Worm (Caenorhabditis elegans): ENCODE data around the gene Y69E1A.1.

- TF ChIP-seq egl-27 (tag; optimal IDR thresholded peaks at IDR 0.05): no peak
- no peak for TF ChIP-seq jun-1 (tag; optimal IDR thresholded peaks at IDR 0.05)
- TF ChIP-seq snpc-1.2 (GFP tag; IDR thresholded peaks at IDR 0.05): no peak
- no peak for TF ChIP-seq nhr-25 (tag; optimal IDR thresholded peaks at IDR 0.05; ENCODE audit: borderline replicate concordance, insufficient read depth)
- no peak for TF ChIP-seq nhr-237 (tag; optimal IDR thresholded peaks at IDR 0.05)
- no peak for TF ChIP-seq ceh-82 (tag; optimal IDR thresholded peaks at IDR 0.05)
- no peak for TF ChIP-seq daf-12 (tag; optimal IDR thresholded peaks at IDR 0.05)
- peak; percentile 2 for TF ChIP-seq nhr-28 (tag; optimal IDR thresholded peaks at IDR 0.05)
- TF ChIP-seq dve-1 (tag; optimal IDR thresholded peaks at IDR 0.05; ENCODE audit: insufficient read depth): no peak
- no peak for TF ChIP-seq nhr-77 (tag; optimal IDR thresholded peaks at IDR 0.05)
- TF ChIP-seq lin-13 (GFP tag; optimal IDR thresholded peaks at IDR 0.05): no peak
- no peak for TF ChIP-seq tra-1 (GFP tag; IDR thresholded peaks at IDR 0.05)
These were observed 31.0 kb upstream of the Y69E1A.1 start for ce11 chrIV:10979689-10980088.
